Worm (Caenorhabditis elegans): ENCODE results near the gene grl-23.

grl-23 gene

DNA sequence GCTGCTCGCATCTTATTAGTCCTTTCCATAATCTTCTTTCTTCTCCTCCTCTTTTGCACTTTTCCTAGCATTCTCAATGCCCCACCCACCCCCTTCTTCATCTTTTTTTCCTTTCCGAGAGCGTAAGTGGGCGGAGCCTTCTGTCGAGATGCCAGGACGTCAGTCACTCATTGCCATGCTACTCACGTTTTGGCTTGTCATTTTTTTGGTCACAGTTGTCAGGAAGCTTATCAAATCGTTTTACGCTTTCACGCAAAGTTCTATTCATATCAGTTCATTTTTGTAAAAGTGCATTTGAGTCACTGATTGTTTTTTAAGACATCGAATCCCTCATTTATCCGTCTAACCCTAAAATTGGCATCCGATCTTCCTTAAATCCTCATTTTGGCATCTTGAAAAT is 36.7 kb downstream of the grl-23 start:
- TF ChIP-seq tra-1 (GFP tag; IDR thresholded peaks at IDR 0.05) (no peak), hlh-11 (tag; optimal IDR thresholded peaks at IDR 0.05) (peak; percentile 33), ceh-20 (GFP tag; IDR thresholded peaks at IDR 0.05) (peak; percentile 59; the same call in 1 of the 2 replicates), aha-1 (tag) (peak; percentile 34), dmd-6 (GFP tag; IDR thresholded peaks at IDR 0.05) (peak; percentile 43; the same call in 1 of the 2 replicates), dve-1 (tag; optimal IDR thresholded peaks at IDR 0.05; ENCODE audit: insufficient read depth) (peak; percentile 27), vab-7 (GFP tag; IDR thresholded peaks at IDR 0.05) (no peak), F10B5.3 (tag; optimal IDR thresholded peaks at IDR 0.05) (no peak), attf-4 (tag; optimal IDR thresholded peaks at IDR 0.05) (no peak), daf-16 (GFP tag; optimal IDR thresholded peaks at IDR 0.05) (no peak), daf-16 (tag; optimal IDR thresholded peaks at IDR 0.05) (no peak), pqm-1 (tag; optimal IDR thresholded peaks at IDR 0.05) (peak; percentile 20), mep-1 (tag; optimal IDR thresholded peaks at IDR 0.05) (peak; percentile 31), mxl-3 (GFP tag; optimal IDR thresholded peaks at IDR 0.05) (peak; percentile 13), nhr-77 (tag; optimal IDR thresholded peaks at IDR 0.05) (no peak), F37D6.2 (tag; optimal IDR thresholded peaks at IDR 0.05) (no peak), mes-2 (tag; optimal IDR thresholded peaks at IDR 0.05; ENCODE audit: poor library complexity, severe bottlenecking) (peak; percentile 34), rbr-2 (tag; optimal IDR thresholded peaks at IDR 0.05) (peak; percentile 18), ces-1 (GFP tag; optimal IDR thresholded peaks at IDR 0.05) (no peak), ama-1 (optimal IDR thresholded peaks at IDR 0.05) (peak; percentile 63), unc-62 (GFP tag; optimal IDR thresholded peaks at IDR 0.05 in 1 of 2) (peak in 1 of 2 experiments; percentile 84), unc-62 (tag; optimal IDR thresholded peaks at IDR 0.05) (no peak), mdt-29 (GFP tag; IDR thresholded peaks at IDR 0.05) (no peak), nhr-48 (tag; optimal IDR thresholded peaks at IDR 0.05) (no peak), ceh-32 (tag; optimal IDR thresholded peaks at IDR 0.05; ENCODE audit: poor library complexity) (no peak), hlh-30 (tag; optimal IDR thresholded peaks at IDR 0.05; ENCODE audit: insufficient read depth) (peak; percentile 3), ceh-44 (GFP tag; IDR thresholded peaks at IDR 0.05) (no peak), zfp-3 (GFP tag; conservative IDR thresholded peaks at IDR 0.05) (no peak), Y48G9A.11 (GFP tag; IDR thresholded peaks at IDR 0.05) (no peak), F49E8.2 (tag; optimal IDR thresholded peaks at IDR 0.05; ENCODE audit: borderline replicate concordance) (no peak), lsy-2 (tag; optimal IDR thresholded peaks at IDR 0.05) (no peak)

DNA sequence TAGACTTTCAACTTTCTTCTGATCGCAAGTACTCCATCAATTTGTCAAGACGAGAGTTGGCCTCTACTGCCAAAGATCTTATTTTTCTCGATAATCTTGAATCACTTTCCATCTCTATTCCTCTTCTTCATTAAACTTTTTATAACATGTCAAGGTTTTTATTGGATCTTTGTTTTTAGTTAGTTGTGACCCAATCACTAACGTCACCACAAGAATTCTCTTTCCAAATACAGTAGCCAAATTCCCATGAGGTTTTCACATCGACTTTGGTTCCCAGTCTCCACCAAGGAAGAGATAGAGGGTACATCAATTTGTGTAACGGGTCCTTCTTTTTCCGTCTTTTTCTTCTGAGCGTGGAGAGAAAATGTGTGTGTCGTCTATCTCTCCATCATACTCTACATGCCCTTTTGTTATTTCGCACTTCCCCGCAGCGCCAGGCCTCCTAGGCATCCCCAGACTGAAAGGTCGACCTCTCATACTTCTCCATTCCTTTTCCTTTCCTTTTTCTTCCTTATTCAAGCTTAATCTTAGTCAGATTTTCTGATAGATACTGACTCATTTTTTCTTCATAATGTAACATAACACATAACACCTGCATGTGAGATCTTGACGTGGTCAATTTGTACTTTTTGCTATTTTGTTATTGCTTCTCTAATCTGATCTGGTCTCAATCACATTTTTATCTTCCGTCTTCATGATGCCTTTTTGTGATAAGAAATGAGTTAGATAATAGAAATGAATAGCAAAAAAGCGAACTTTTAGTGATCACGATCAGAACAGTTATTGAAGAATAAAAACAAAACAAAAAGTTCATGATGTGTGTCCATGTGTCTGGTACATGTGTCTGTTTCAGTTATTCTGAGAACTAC is 37.5 kb downstream of the grl-23 start:
- TF ChIP-seq mep-1 (tag; optimal IDR thresholded peaks at IDR 0.05) = peak; percentile 53
- TF ChIP-seq ctbp-1 (GFP tag; IDR thresholded peaks at IDR 0.05) = no peak
- TF ChIP-seq lsy-2 (tag; optimal IDR thresholded peaks at IDR 0.05) = peak; percentile 26 to 50
- no peak for TF ChIP-seq zip-2 (tag; optimal IDR thresholded peaks at IDR 0.05)
- TF ChIP-seq aha-1 (tag) = peak; percentile 94
- no peak for TF ChIP-seq zfp-2 (tag; optimal IDR thresholded peaks at IDR 0.05)
- TF ChIP-seq lir-3 (tag; optimal IDR thresholded peaks at IDR 0.05) = no peak
- TF ChIP-seq nhr-42 (GFP tag; IDR thresholded peaks at IDR 0.05) = no peak
- no peak for TF ChIP-seq fkh-10 (GFP tag; optimal IDR thresholded peaks at IDR 0.05)
- TF ChIP-seq ceh-82 (tag; optimal IDR thresholded peaks at IDR 0.05) = no peak
- no peak for TF ChIP-seq tra-1 (GFP tag; IDR thresholded peaks at IDR 0.05)
- peak; percentile 20 for TF ChIP-seq hlh-30 (tag; optimal IDR thresholded peaks at IDR 0.05; ENCODE audit: insufficient read depth)
- no peak for TF ChIP-seq set-16 (GFP tag; IDR thresholded peaks at IDR 0.05)
- TF ChIP-seq unc-130 (GFP tag; optimal IDR thresholded peaks at IDR 0.05) = no peak
- TF ChIP-seq pha-4 (GFP tag; IDR thresholded peaks at IDR 0.05) = no peak
- TF ChIP-seq pha-4 (tag; optimal IDR thresholded peaks at IDR 0.05) = no peak
- no peak for TF ChIP-seq T26A8.4 (GFP tag; IDR thresholded peaks at IDR 0.05)
- TF ChIP-seq mxl-2 (GFP tag; conservative IDR thresholded peaks at IDR 0.05) = no peak
- no peak for TF ChIP-seq php-3 (GFP tag; IDR thresholded peaks at IDR 0.05)
- no peak for TF ChIP-seq nhr-11 (tag; optimal IDR thresholded peaks at IDR 0.05)
- TF ChIP-seq hmg-1.1 (GFP tag; IDR thresholded peaks at IDR 0.05) = peak; percentile 59; the same call in 1 of the 2 replicates
- no peak for TF ChIP-seq spr-1 (tag; optimal IDR thresholded peaks at IDR 0.05)
- no peak for TF ChIP-seq attf-4 (tag; optimal IDR thresholded peaks at IDR 0.05)
- peak; percentile 1 for TF ChIP-seq hlh-11 (tag; optimal IDR thresholded peaks at IDR 0.05)
- TF ChIP-seq nhr-6 (tag; optimal IDR thresholded peaks at IDR 0.05) = peak; percentile 23
- no peak for TF ChIP-seq duxl-1 (tag; optimal IDR thresholded peaks at IDR 0.05; ENCODE audit: poor library complexity)
